Worm (Caenorhabditis elegans): ENCODE results near the gene T07A5.1.

ce11 chrIII:10318062-10318609 lies 12.1 kb upstream of the T07A5.1 start, which contains the start of the genes unc-50 and ostf-4:
- TF ChIP-seq sea-1 (GFP tag; conservative IDR thresholded peaks at IDR 0.05) (no peak), aly-1 (tag; optimal IDR thresholded peaks at IDR 0.05) (no peak), ets-7 (tag; optimal IDR thresholded peaks at IDR 0.05) (no peak), ama-1 (optimal IDR thresholded peaks at IDR 0.05) (no peak), hmbx-1 (tag; optimal IDR thresholded peaks at IDR 0.05) (no peak), pes-1 (GFP tag; IDR thresholded peaks at IDR 0.05) (no peak), hmg-4 (GFP tag; optimal IDR thresholded peaks at IDR 0.05) (no peak), hnd-1 (tag; optimal IDR thresholded peaks at IDR 0.05) (no peak)
